Fruit fly (Drosophila melanogaster): Measurements from ENCODE around the gene Hn.

dm6 chr3L:7773529-7773928 lies 13.3 kb downstream of the Hn start:
- no peak for TF ChIP-seq CG12768 (GFP tag; optimal IDR thresholded peaks at IDR 0.05)
- no peak for TF ChIP-seq toe (GFP tag; optimal IDR thresholded peaks at IDR 0.05)
- no peak for TF ChIP-seq Crg-1 (GFP tag; optimal IDR thresholded peaks at IDR 0.05)
- TF ChIP-seq kay (GFP tag; ENCODE audit: borderline replicate concordance) = peak; percentile 58
- no peak for TF ChIP-seq CG1620 (GFP tag; optimal IDR thresholded peaks at IDR 0.05)
- TF ChIP-seq ovo (GFP tag; optimal IDR thresholded peaks at IDR 0.05) = peak; percentile 46
- TF ChIP-seq CG7045 (GFP tag; optimal IDR thresholded peaks at IDR 0.05) = no peak
- TF ChIP-seq cnc (optimal IDR thresholded peaks at IDR 0.05) = peak in 1 of 2 experiments; percentile 82
- peak; percentile 86 for TF ChIP-seq cic (GFP tag; optimal IDR thresholded peaks at IDR 0.05)
